Worm (Caenorhabditis elegans) whole organism, L1 larva: ENCODE measurements around the gene gldi-7.
A peak's percentile ranks its signal among the peaks of the same experiment; 100 is the strongest.

Experiments used
- C04F5.9 ChIP-seq: sonication (generic microtip); optimal IDR thresholded peaks from 2 replicates; lab custom pipeline; 2016; ENCODE audit warnings: missing genetic modification characterization, missing compliant biosample characterization
- Y116A8C.19 ChIP-seq: sonication (generic microtip); optimal IDR thresholded peaks from 2 replicates; lab custom pipeline; 2016; ENCODE audit warnings: missing compliant biosample characterization, missing genetic modification characterization, borderline replicate concordance
- aha-1 ChIP-seq: fragments of 150-350 bp; optimal IDR thresholded peaks from 2 replicates; lab custom pipeline; 2014; ENCODE audit warnings: missing biosample characterization, missing genetic modification characterization
- alr-1 ChIP-seq: fragments of 200-800 bp; sonication (Bioruptor generic); optimal IDR thresholded peaks from 2 replicates; lab custom pipeline; 2018; ENCODE audit warnings: borderline replicate concordance, mild to moderate bottlenecking, missing genetic modification characterization, missing compliant biosample characterization
- aly-2 ChIP-seq: fragments of 150-350 bp; optimal IDR thresholded peaks from 2 replicates; lab custom pipeline; 2014; ENCODE audit warnings: missing biosample characterization, missing genetic modification characterization
- ama-1 ChIP-seq: fragments of 150-350 bp; optimal IDR thresholded peaks from 2 replicates; lab custom pipeline; 2014
- ceh-63 ChIP-seq: fragments of 200-800 bp; sonication (Bioruptor generic); optimal IDR thresholded peaks from 2 replicates; lab custom pipeline; 2018; ENCODE audit warnings: mild to moderate bottlenecking, missing genetic modification characterization, missing compliant biosample characterization
- ceh-8 ChIP-seq: fragments of 200-800 bp; sonication (Bioruptor generic); optimal IDR thresholded peaks from 2 replicates; lab custom pipeline; 2018; ENCODE audit warnings: mild to moderate bottlenecking, missing genetic modification characterization, moderate library complexity, missing compliant biosample characterization
- ceh-82 ChIP-seq, 3 experiments: fragments of 150-350 bp in 1 of 3; sonication (generic microtip) in 2 of 3; optimal IDR thresholded peaks; 2 replicates each; lab custom pipeline; 2014 to 2017; ENCODE audit warnings: missing biosample characterization in 3 of 3, missing genetic modification characterization in 3 of 3
- ceh-90 ChIP-seq: sonication (generic microtip); optimal IDR thresholded peaks from 2 replicates; lab custom pipeline; 2016; ENCODE audit warnings: missing genetic modification characterization, missing compliant biosample characterization
- ces-1 ChIP-seq: fragments of 150-350 bp; optimal IDR thresholded peaks from 2 replicates; lab custom pipeline; 2014; ENCODE audit warnings: missing biosample characterization, missing genetic modification reagents, missing genetic modification characterization
- dsc-1 ChIP-seq: sonication (generic microtip); optimal IDR thresholded peaks from 2 replicates; lab custom pipeline; 2016; ENCODE audit warnings: mild to moderate bottlenecking, missing genetic modification characterization, missing compliant biosample characterization
- egl-27 ChIP-seq, 2 experiments: fragments of 150-350 bp in 1 of 2; sonication (generic microtip); optimal IDR thresholded peaks; 3 replicates each; lab custom pipeline; 2017 to 2018; ENCODE audit warnings: missing biosample characterization in 2 of 2, missing genetic modification characterization in 2 of 2, missing genetic modification reagents in 2 of 2
- elt-3 ChIP-seq, 6 experiments: fragments of 150-350 bp in 1 of 6; sonication (generic microtip); optimal IDR thresholded peaks; 2 replicates each; lab custom pipeline; 2017 to 2018; ENCODE audit warnings: missing biosample characterization in 6 of 6, missing genetic modification characterization in 6 of 6, inconsistent platforms in 1 of 6
- fkh-4 ChIP-seq: sonication (generic microtip); optimal IDR thresholded peaks from 2 replicates; lab custom pipeline; 2016; ENCODE audit warnings: missing compliant biosample characterization, missing genetic modification characterization, borderline replicate concordance
- hlh-17 ChIP-seq: fragments of 200-800 bp; sonication (Bioruptor generic); optimal IDR thresholded peaks from 2 replicates; lab custom pipeline; 2018; ENCODE audit warnings: missing genetic modification characterization, mild to moderate bottlenecking, missing compliant biosample characterization, moderate library complexity, borderline replicate concordance
- hlh-4 ChIP-seq: sonication (generic microtip); optimal IDR thresholded peaks from 2 replicates; lab custom pipeline; 2016; ENCODE audit warnings: mild to moderate bottlenecking, missing genetic modification characterization, missing compliant biosample characterization
- irx-1 ChIP-seq: sonication (generic microtip); optimal IDR thresholded peaks from 2 replicates; lab custom pipeline; 2016; ENCODE audit warnings: missing genetic modification characterization, missing compliant biosample characterization
- isw-1 ChIP-seq: fragments of 200-800 bp; sonication (Bioruptor generic); IDR thresholded peaks from 2 replicates; pipeline ENCODE4 v1.3.6; 2022; ENCODE audit warnings: missing genetic modification characterization, missing compliant biosample characterization
- jun-1 ChIP-seq: fragments of 150-350 bp; optimal IDR thresholded peaks from 2 replicates; lab custom pipeline; 2014; ENCODE audit warnings: missing biosample characterization, missing genetic modification reagents, missing genetic modification characterization
- lin-14 ChIP-seq: fragments of 200-800 bp; sonication (Bioruptor generic); optimal IDR thresholded peaks from 2 replicates; lab custom pipeline; 2018; ENCODE audit warnings: mild to moderate bottlenecking, missing genetic modification characterization, moderate library complexity, missing compliant biosample characterization
- lin-35 ChIP-seq, 2 experiments: fragments of 150-350 bp; optimal IDR thresholded peaks; 2 replicates each; lab custom pipeline; 2014; ENCODE audit warnings: missing biosample characterization in 2 of 2, missing genetic modification characterization in 2 of 2, missing genetic modification reagents in 2 of 2
- lir-3 ChIP-seq: sonication (generic microtip); optimal IDR thresholded peaks from 2 replicates; lab custom pipeline; 2016; ENCODE audit warnings: mild to moderate bottlenecking, missing genetic modification characterization, moderate library complexity, missing compliant biosample characterization; ENCODE audit not compliant: poor library complexity
- lsy-2 ChIP-seq, 2 experiments: fragments of 150-350 bp; optimal IDR thresholded peaks; 2 replicates each; lab custom pipeline; 2014; ENCODE audit warnings: missing biosample characterization in 2 of 2, missing genetic modification characterization in 2 of 2
- mdl-1 ChIP-seq, 2 experiments: fragments of 150-350 bp; optimal IDR thresholded peaks; 2 replicates each; lab custom pipeline; 2014 to 2017; ENCODE audit warnings: missing biosample characterization in 2 of 2, missing genetic modification characterization in 2 of 2, inconsistent platforms in 1 of 2
- nhr-237 ChIP-seq: fragments of 150-350 bp; optimal IDR thresholded peaks from 2 replicates; lab custom pipeline; 2014; ENCODE audit warnings: missing biosample characterization, missing genetic modification characterization
- nhr-47 ChIP-seq: sonication (generic microtip); optimal IDR thresholded peaks from 2 replicates; lab custom pipeline; 2016; ENCODE audit warnings: mild to moderate bottlenecking, missing genetic modification characterization, moderate library complexity, missing compliant biosample characterization
- nhr-77 ChIP-seq: fragments of 150-350 bp; optimal IDR thresholded peaks from 2 replicates; lab custom pipeline; 2014; ENCODE audit warnings: missing biosample characterization, missing genetic modification characterization
- nhr-84 ChIP-seq: sonication (generic microtip); optimal IDR thresholded peaks from 2 replicates; lab custom pipeline; 2017; ENCODE audit warnings: missing biosample characterization, missing genetic modification characterization
- nhr-85 ChIP-seq: sonication (generic microtip); peaks from one replicate; lab custom pipeline; 2016; ENCODE audit warnings: missing genetic modification characterization, inconsistent platforms, missing compliant biosample characterization
- pag-3 ChIP-seq: sonication (generic microtip); optimal IDR thresholded peaks from 2 replicates; lab custom pipeline; 2017; ENCODE audit warnings: missing genetic modification characterization, mild to moderate bottlenecking, missing compliant biosample characterization, antibody characterized with exemption, borderline replicate concordance; ENCODE audit not compliant: insufficient read depth
- rnt-1 ChIP-seq: sonication (generic microtip); optimal IDR thresholded peaks from 2 replicates; lab custom pipeline; 2016; ENCODE audit warnings: mild to moderate bottlenecking, missing genetic modification characterization, moderate library complexity, missing compliant biosample characterization
- sox-4 ChIP-seq: sonication (generic microtip); optimal IDR thresholded peaks from 2 replicates; lab custom pipeline; 2016; ENCODE audit warnings: missing genetic modification characterization, missing compliant biosample characterization
- swsn-7 ChIP-seq: sonication (generic microtip); optimal IDR thresholded peaks from 2 replicates; lab custom pipeline; 2016; ENCODE audit warnings: missing genetic modification characterization, missing compliant biosample characterization
- tlp-1 ChIP-seq: fragments of 150-350 bp; optimal IDR thresholded peaks from 2 replicates; lab custom pipeline; 2014; ENCODE audit warnings: missing biosample characterization, missing genetic modification characterization
- unc-130 ChIP-seq: fragments of 150-350 bp; optimal IDR thresholded peaks from 2 replicates; lab custom pipeline; 2017; ENCODE audit warnings: missing biosample characterization, missing genetic modification characterization, inconsistent platforms
- unc-62 ChIP-seq: fragments of 150-350 bp; optimal IDR thresholded peaks from 2 replicates; lab custom pipeline; 2014; ENCODE audit warnings: missing biosample characterization, missing genetic modification reagents, missing genetic modification characterization
- unc-98 ChIP-seq: fragments of 200-800 bp; sonication (Bioruptor generic); IDR thresholded peaks from 2 replicates; pipeline ENCODE4 v1.3.6; 2022; ENCODE audit warnings: missing genetic modification characterization, missing compliant biosample characterization
- xbp-1 ChIP-seq: sonication (generic microtip); optimal IDR thresholded peaks from 2 replicates; lab custom pipeline; 2016; ENCODE audit warnings: missing genetic modification characterization, missing compliant biosample characterization
- zag-1 ChIP-seq: fragments of 150-350 bp; optimal IDR thresholded peaks from 2 replicates; lab custom pipeline; 2014; ENCODE audit warnings: missing biosample characterization, missing genetic modification characterization
- ztf-4 ChIP-seq: fragments of 150-350 bp; optimal IDR thresholded peaks from 2 replicates; lab custom pipeline; 2014; ENCODE audit warnings: missing biosample characterization, missing genetic modification characterization

Gene gldi-7

DNA sequence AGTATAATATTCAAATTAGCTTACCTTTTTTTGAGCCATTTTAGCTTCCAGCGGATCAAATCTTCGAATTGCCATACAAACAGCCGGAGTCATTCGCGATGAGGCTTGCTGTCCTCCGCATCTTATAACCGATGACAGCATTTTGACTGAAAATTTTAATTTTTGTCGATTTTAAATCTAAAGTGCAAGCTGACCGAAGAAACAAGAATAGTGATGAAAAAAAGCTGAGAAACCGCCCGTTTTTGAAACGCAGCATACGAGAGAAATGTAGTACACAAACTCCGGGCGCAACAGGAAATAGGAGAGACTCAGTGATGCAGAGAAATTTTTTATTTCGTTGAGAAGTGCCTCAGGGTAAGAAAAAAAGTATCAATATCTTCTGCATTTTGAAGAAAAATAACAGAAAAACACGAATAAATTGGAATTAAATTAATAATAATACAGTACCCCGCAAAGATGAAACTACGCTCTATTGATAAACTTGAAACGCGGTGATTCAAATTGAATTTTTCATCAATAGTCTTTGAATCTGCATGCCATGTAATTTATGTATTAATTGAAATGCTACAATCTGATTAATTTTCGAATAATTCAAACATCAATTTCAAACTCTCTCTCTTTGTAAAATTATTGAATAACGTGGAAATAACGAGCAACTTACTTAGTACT is 47.8 kb downstream of the gldi-7 start (continued):
- no peak for TF ChIP-seq unc-98 (GFP tag; lab: Robert Waterston, UW)
- no peak for TF ChIP-seq ztf-4 (tag; lab: Kevin White, UChicago)
- TF ChIP-seq ces-1 (GFP tag; lab: Kevin White, UChicago), result no peak
- no peak for TF ChIP-seq mdl-1 (tag; optimal IDR thresholded peaks at IDR 0.05; lab: Kevin White, UChicago)
- peak; percentile 28 to 74 for TF ChIP-seq lin-35 (GFP tag; optimal IDR thresholded peaks at IDR 0.05; lab: Kevin White, UChicago)
- TF ChIP-seq zag-1 (tag; lab: Kevin White, UChicago), result no peak
- no peak for TF ChIP-seq alr-1
- no peak for TF ChIP-seq dsc-1 (tag; lab: Kevin White, UChicago)
- peak; percentile 41 for TF ChIP-seq rnt-1
- no peak for TF ChIP-seq xbp-1
- no peak for TF ChIP-seq ama-1 (lab: Kevin White, UChicago)
- no peak for TF ChIP-seq ceh-8
- TF ChIP-seq hlh-4 (tag; lab: Kevin White, UChicago), result no peak
- peak; percentile 13 for TF ChIP-seq swsn-7 (tag; lab: Kevin White, UChicago)
- no peak for TF ChIP-seq nhr-77 (tag; lab: Kevin White, UChicago)
- TF ChIP-seq pag-3 (tag; lab: Kevin White, UChicago), result no peak
- peak; percentile 56 to 93 for TF ChIP-seq lsy-2 (tag; optimal IDR thresholded peaks at IDR 0.05; lab: Kevin White, UChicago)
- TF ChIP-seq nhr-85 (tag; lab: Kevin White, UChicago), result peak; percentile 66
- no peak for TF ChIP-seq Y116A8C.19 (tag; lab: Kevin White, UChicago)
- no peak for TF ChIP-seq C04F5.9 (tag; lab: Kevin White, UChicago)
- TF ChIP-seq elt-3 (tag; optimal IDR thresholded peaks at IDR 0.05; lab: Kevin White, UChicago), result no peak
- TF ChIP-seq jun-1 (tag; lab: Kevin White, UChicago), result no peak
- no peak for TF ChIP-seq aly-2
- no peak for TF ChIP-seq hlh-17 (GFP tag; lab: Kevin White, UChicago)
- peak; percentile 2 for TF ChIP-seq nhr-47 (tag; lab: Kevin White, UChicago)
- no peak for TF ChIP-seq fkh-4 (tag; lab: Kevin White, UChicago)
- TF ChIP-seq egl-27 (tag; optimal IDR thresholded peaks at IDR 0.05; lab: Kevin White, UChicago), result no peak
- no peak for TF ChIP-seq sox-4 (tag; lab: Kevin White, UChicago)
- no peak for TF ChIP-seq unc-62 (GFP tag; lab: Kevin White, UChicago)
- TF ChIP-seq ceh-90 (tag; lab: Kevin White, UChicago), result no peak
- TF ChIP-seq aha-1, result no peak
- TF ChIP-seq nhr-84 (tag; lab: Kevin White, UChicago), result no peak
- peak; percentile 69 for TF ChIP-seq lin-14
- TF ChIP-seq isw-1 (GFP tag; lab: Robert Waterston, UW), result no peak
- TF ChIP-seq ceh-82 (tag; optimal IDR thresholded peaks at IDR 0.05; lab: Kevin White, UChicago), result peak in 1 of 3 experiments; percentile 34
- no peak for TF ChIP-seq ceh-63 (GFP tag; lab: Kevin White, UChicago)
- TF ChIP-seq nhr-237, result peak; percentile 40
- TF ChIP-seq lir-3 (tag; lab: Kevin White, UChicago), result no peak
- TF ChIP-seq irx-1 (tag; lab: Kevin White, UChicago), result no peak
- no peak for TF ChIP-seq unc-130
- TF ChIP-seq, all 84 proteins: peak for 15

DNA sequence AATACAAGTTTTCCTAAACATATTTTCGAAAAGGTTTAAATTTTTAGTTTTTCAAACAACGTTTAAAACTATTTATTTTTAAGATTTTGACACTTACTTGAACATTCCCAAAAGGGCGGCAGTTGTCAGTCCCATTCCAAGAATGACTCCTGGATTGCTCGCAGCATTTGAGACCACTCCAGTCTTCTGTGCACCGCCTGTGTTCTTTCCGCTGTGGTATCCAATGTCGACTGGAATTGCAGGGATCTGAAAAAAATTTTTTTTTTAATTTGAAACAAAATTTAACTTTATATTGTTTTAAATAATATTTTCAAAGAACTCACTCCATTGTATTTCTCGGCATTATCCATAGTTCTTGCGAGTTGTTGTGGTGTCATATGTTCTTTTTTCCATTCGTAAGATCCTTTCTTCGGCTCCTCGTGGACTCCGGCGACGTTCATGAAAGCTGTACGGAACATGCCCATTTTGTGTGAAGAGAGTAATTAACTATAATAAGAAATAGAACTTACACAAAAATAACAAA is 49.2 kb downstream of the gldi-7 start, which contains the start of gene M05D6.5:
Gene M05D6.5, minus strand, starts transcription at position 473 of the 523 bp plus-strand sequence.
- TF ChIP-seq tlp-1 (tag; lab: Kevin White, UChicago), result no peak
- peak; percentile 52 for TF ChIP-seq ztf-4 (tag; lab: Kevin White, UChicago)
- TF ChIP-seq elt-3 (tag; optimal IDR thresholded peaks at IDR 0.05; lab: Kevin White, UChicago), result no peak
